Worm (Caenorhabditis elegans) whole organism, L4/young adult: ENCODE measurements around the gene nsph-3.2.

Experiments
- W03F9.2 ChIP-seq: fragments of 150-350 bp; optimal IDR thresholded peaks from 2 replicates; lab custom pipeline; 2014; ENCODE audit warnings: missing biosample characterization, missing genetic modification characterization
- him-1 ChIP-seq: sonication (generic microtip); optimal IDR thresholded peaks from 2 replicates; lab custom pipeline; 2016; ENCODE audit warnings: missing genotype, missing genetic modification reagents, missing genetic modification characterization, missing compliant biosample characterization

DNA sequence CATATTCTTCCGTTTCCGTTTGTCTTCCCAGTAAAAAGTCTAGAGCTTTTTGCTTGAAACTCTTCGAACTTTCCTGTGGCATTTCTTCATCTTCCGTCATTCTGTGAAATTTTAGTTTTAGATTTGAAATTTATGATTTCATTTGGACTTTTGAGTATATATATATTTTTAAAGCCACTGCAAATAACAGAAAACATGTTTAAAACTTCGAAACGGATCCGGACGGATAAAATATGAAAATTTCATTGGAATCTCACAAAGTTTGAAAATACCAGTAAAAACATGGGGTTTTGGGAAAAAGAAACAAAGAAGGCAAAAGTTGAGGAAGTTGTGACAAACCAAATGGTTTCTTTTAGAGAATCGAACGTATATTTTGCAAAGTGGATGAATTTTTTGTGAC, 36.3 kb downstream of the nsph-3.2 start, which contains the start of gene pigs-1:
- no peak for TF ChIP-seq him-1
- no peak for TF ChIP-seq W03F9.2 (tag; lab: Kevin White, UChicago)
